Fruit fly (Drosophila melanogaster): Measurements from ENCODE around the gene CNPYb.
A peak's percentile ranks its signal among the peaks of the same experiment; 100 is the strongest.

CNPYb gene

dm6 chr3L:19056857-19057324, 39.1 kb downstream of the CNPYb start (continued):
- TF ChIP-seq CG3919 (GFP tag; optimal IDR thresholded peaks at IDR 0.05) (peak; percentile 29), CG10631 (GFP tag; optimal IDR thresholded peaks at IDR 0.05) (peak; percentile 38), Blimp-1 (GFP tag; optimal IDR thresholded peaks at IDR 0.05) (no peak), CG4318 (GFP tag; optimal IDR thresholded peaks at IDR 0.05) (no peak), CG3032 (tag; optimal IDR thresholded peaks at IDR 0.05) (peak; percentile 41), svp (GFP tag) (peak; percentile 50), OdsH (GFP tag; optimal IDR thresholded peaks at IDR 0.05) (peak; percentile 50), Sox14 (GFP tag; optimal IDR thresholded peaks at IDR 0.05) (no peak), dac (GFP tag; optimal IDR thresholded peaks at IDR 0.05) (no peak), net (GFP tag; optimal IDR thresholded peaks at IDR 0.05) (no peak), CG6163 (GFP tag; IDR thresholded peaks at IDR 0.05) (0 out of 3 replicates have a peak, but pooled peaks have one; percentile 8), CG7368 (GFP tag; optimal IDR thresholded peaks at IDR 0.05) (peak; percentile 13), CG1621 (tag; optimal IDR thresholded peaks at IDR 0.05) (no peak), CG16779 (tag; optimal IDR thresholded peaks at IDR 0.05) (no peak), CG8319 (GFP tag; optimal IDR thresholded peaks at IDR 0.05) (no peak), spab (GFP tag; optimal IDR thresholded peaks at IDR 0.05) (no peak), cyc (GFP tag; optimal IDR thresholded peaks at IDR 0.05) (no peak), Smox (GFP tag; optimal IDR thresholded peaks at IDR 0.05) (no peak), Eip93F (GFP tag; optimal IDR thresholded peaks at IDR 0.05) (no peak), Sox15 (GFP tag; optimal IDR thresholded peaks at IDR 0.05) (no peak), dsx (GFP tag; optimal IDR thresholded peaks at IDR 0.05; ENCODE audit: poor library complexity, severe bottlenecking) (peak; percentile 59), CG34406 (GFP tag; optimal IDR thresholded peaks at IDR 0.05) (peak; percentile 30), CG9139 (GFP tag; optimal IDR thresholded peaks at IDR 0.05) (no peak), CG6854 (GFP tag; optimal IDR thresholded peaks at IDR 0.05) (no peak), Hr4 (GFP tag; optimal IDR thresholded peaks at IDR 0.05) (peak; percentile 11), fd59A (GFP tag; optimal IDR thresholded peaks at IDR 0.05) (peak; percentile 3), Sox102F (GFP tag; optimal IDR thresholded peaks at IDR 0.05) (peak; percentile 24), ss (GFP tag; optimal IDR thresholded peaks at IDR 0.05) (peak in 1 of 2 experiments; percentile 28), salr (GFP tag; optimal IDR thresholded peaks at IDR 0.05) (no peak), pdm3 (GFP tag; optimal IDR thresholded peaks at IDR 0.05) (peak; percentile 12), Hr39 (GFP tag; optimal IDR thresholded peaks at IDR 0.05) (no peak), CG6276 (GFP tag; optimal IDR thresholded peaks at IDR 0.05) (no peak), Met (GFP tag; optimal IDR thresholded peaks at IDR 0.05) (peak; percentile 12), lz (GFP tag; optimal IDR thresholded peaks at IDR 0.05) (no peak), CG10669 (GFP tag; optimal IDR thresholded peaks at IDR 0.05) (peak; percentile 17), vri (GFP tag; optimal IDR thresholded peaks at IDR 0.05) (no peak), CG15336 (GFP tag; IDR thresholded peaks at IDR 0.05) (peak; percentile 69), CG11294 (GFP tag; IDR thresholded peaks at IDR 0.05) (no peak), Eip78C (GFP tag) (peak; percentile 68), Gug (GFP tag; IDR thresholded peaks at IDR 0.05) (no peak)

dm6 chr3L:19055064-19055463, 41.0 kb downstream of the CNPYb start:
- no peak for TF ChIP-seq fkh (GFP tag; optimal IDR thresholded peaks at IDR 0.05)
- TF ChIP-seq ss (GFP tag; optimal IDR thresholded peaks at IDR 0.05) = peak; percentile 23 to 55
- peak; percentile 29 for TF ChIP-seq spab (GFP tag; optimal IDR thresholded peaks at IDR 0.05)
- TF ChIP-seq CG9139 (GFP tag; optimal IDR thresholded peaks at IDR 0.05) = peak; percentile 62
- peak; percentile 3 for TF ChIP-seq CG16779 (tag; optimal IDR thresholded peaks at IDR 0.05)
- peak; percentile 46 for TF ChIP-seq OdsH (GFP tag; optimal IDR thresholded peaks at IDR 0.05)
- no peak for TF ChIP-seq Sox14 (GFP tag; optimal IDR thresholded peaks at IDR 0.05)
- TF ChIP-seq pdm3 (GFP tag; optimal IDR thresholded peaks at IDR 0.05) = peak; percentile 50
- peak; percentile 64 for TF ChIP-seq dsx (GFP tag; optimal IDR thresholded peaks at IDR 0.05; ENCODE audit: poor library complexity, severe bottlenecking)
- peak; percentile 26 for TF ChIP-seq Met (GFP tag; optimal IDR thresholded peaks at IDR 0.05)
- TF ChIP-seq Lpt (GFP tag; optimal IDR thresholded peaks at IDR 0.05) = no peak
- no peak for TF ChIP-seq Eip93F (GFP tag; optimal IDR thresholded peaks at IDR 0.05)
- peak; percentile 17 for TF ChIP-seq Smox (GFP tag; optimal IDR thresholded peaks at IDR 0.05)
- TF ChIP-seq CG10669 (GFP tag; optimal IDR thresholded peaks at IDR 0.05) = peak; percentile 53
- peak; percentile 5 for TF ChIP-seq CG7368 (GFP tag; optimal IDR thresholded peaks at IDR 0.05)
- no peak for TF ChIP-seq dac (GFP tag; optimal IDR thresholded peaks at IDR 0.05)
- TF ChIP-seq CG10631 (GFP tag; optimal IDR thresholded peaks at IDR 0.05) = peak; percentile 69
- peak; percentile 25 for TF ChIP-seq CG4318 (GFP tag; optimal IDR thresholded peaks at IDR 0.05)
- TF ChIP-seq CG3032 (tag; optimal IDR thresholded peaks at IDR 0.05) = peak; percentile 69
- TF ChIP-seq Eip78C (GFP tag) = peak; percentile 92
- peak; percentile 21 for TF ChIP-seq lz (GFP tag; optimal IDR thresholded peaks at IDR 0.05)
- TF ChIP-seq Sox15 (GFP tag; optimal IDR thresholded peaks at IDR 0.05) = peak; percentile 9
- no peak for TF ChIP-seq eg (GFP tag; IDR thresholded peaks at IDR 0.05)
- peak; percentile 47 for TF ChIP-seq CG6808 (GFP tag; optimal IDR thresholded peaks at IDR 0.05)
- TF ChIP-seq CG31627 (GFP tag; optimal IDR thresholded peaks at IDR 0.05) = peak; percentile 12
- peak; percentile 57 for TF ChIP-seq CG8632 (GFP tag; optimal IDR thresholded peaks at IDR 0.05)
- TF ChIP-seq cyc (GFP tag; optimal IDR thresholded peaks at IDR 0.05) = no peak
- peak; percentile 72 for TF ChIP-seq Ets96B (tag; optimal IDR thresholded peaks at IDR 0.05)
- peak; percentile 45 for TF ChIP-seq CG34406 (GFP tag; optimal IDR thresholded peaks at IDR 0.05)
- TF ChIP-seq Blimp-1 (GFP tag; optimal IDR thresholded peaks at IDR 0.05) = no peak

All from whole organism, prepupa.